Worm (Caenorhabditis elegans): Measurements from ENCODE around the gene str-66.

DNA sequence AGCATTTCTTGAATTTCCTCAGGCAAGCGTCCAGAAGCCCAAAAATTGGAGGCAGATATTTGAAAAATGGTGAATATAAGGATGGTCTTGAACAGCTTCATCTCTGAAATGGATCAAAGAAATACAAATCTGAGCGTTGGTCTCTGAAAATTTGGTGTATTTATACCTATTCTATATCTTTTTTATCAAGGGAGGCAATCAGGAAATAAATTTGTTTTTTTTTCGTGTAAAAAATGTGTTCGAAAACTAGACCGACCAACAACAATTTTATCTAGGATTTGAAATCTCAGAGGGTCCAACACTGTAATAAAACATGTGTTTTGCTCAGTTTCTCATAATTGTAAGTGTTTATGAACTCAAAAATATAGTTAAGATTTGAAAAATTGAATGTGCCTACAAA lies 17.7 kb upstream of the str-66 start, which contains the start of gene srt-56:
- no peak for TF ChIP-seq lim-7 (GFP tag; IDR thresholded peaks at IDR 0.05)
- no peak for TF ChIP-seq set-16 (GFP tag; IDR thresholded peaks at IDR 0.05)
- TF ChIP-seq dve-1 (tag; optimal IDR thresholded peaks at IDR 0.05; ENCODE audit: insufficient read depth): no peak
- TF ChIP-seq nhr-41 (GFP tag; IDR thresholded peaks at IDR 0.05): no peak
- TF ChIP-seq nhr-77 (tag; optimal IDR thresholded peaks at IDR 0.05): no peak
- TF ChIP-seq unc-62 (GFP tag; optimal IDR thresholded peaks at IDR 0.05 in 1 of 2): no peak
- TF ChIP-seq unc-62 (tag; optimal IDR thresholded peaks at IDR 0.05): no peak
